Worm (Caenorhabditis elegans) whole organism, L4/young adult: ENCODE results near the gene W07G4.8.

Source experiments
- W03F9.2 ChIP-seq: fragments of 150-350 bp; optimal IDR thresholded peaks from 2 replicates; lab custom pipeline; 2014; ENCODE audit warnings: missing biosample characterization, missing genetic modification characterization
- dao-5 ChIP-seq: sonication (generic microtip); optimal IDR thresholded peaks from 2 replicates; lab custom pipeline; 2016; ENCODE audit warnings: missing genotype, missing genetic modification characterization, moderate library complexity, missing compliant biosample characterization
- him-1 ChIP-seq: sonication (generic microtip); optimal IDR thresholded peaks from 2 replicates; lab custom pipeline; 2016; ENCODE audit warnings: missing genotype, missing genetic modification reagents, missing genetic modification characterization, missing compliant biosample characterization

DNA sequence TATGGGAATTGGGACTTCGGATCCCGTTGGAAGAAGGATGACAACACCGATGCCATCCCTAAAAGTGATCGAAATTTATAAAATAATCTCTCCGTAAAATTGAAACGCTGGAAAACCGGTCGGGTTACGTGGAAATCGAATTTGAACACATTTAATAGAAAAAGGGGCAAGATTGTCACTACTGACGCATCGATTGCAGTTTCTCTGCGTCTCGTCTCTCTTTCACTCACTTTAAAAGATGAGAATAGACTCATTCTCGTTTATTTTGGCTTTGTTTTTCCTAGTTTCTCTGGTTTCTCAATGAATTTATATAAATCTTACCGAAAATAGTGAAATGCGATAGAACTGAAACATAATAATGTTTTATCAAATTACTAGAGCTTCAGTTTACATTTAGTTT is 7.7 kb downstream of the W07G4.8 start, which contains the start of gene scyl-1:
- no peak for TF ChIP-seq him-1 (tag; lab: Kevin White, UChicago)
- TF ChIP-seq W03F9.2 (tag; lab: Kevin White, UChicago): no peak
- TF ChIP-seq dao-5 (tag; lab: Kevin White, UChicago): no peak
